Fruit fly (Drosophila melanogaster): ENCODE results near the gene Gba1a.

- no peak for TF ChIP-seq CG12605 (GFP tag; IDR thresholded peaks at IDR 0.05)
- no peak for TF ChIP-seq fd96Ca (GFP tag; IDR thresholded peaks at IDR 0.05)
- no peak for TF ChIP-seq Pif1A (GFP tag; optimal IDR thresholded peaks at IDR 0.05)
- TF ChIP-seq CG32121 (GFP tag; IDR thresholded peaks at IDR 0.05): no peak
Observed at dm6 chr3R:23700304-23700767, at the start of gene Gba1a, which contains the start of gene CG31468.

Data from whole organism, pupa.